Worm (Caenorhabditis elegans) whole organism, young adult: ENCODE results near the gene F54D1.6.

ENCODE experiments used
- B0336.3 ChIP-seq: fragments of 200-800 bp; sonication (Bioruptor generic); IDR thresholded peaks from 2 replicates; pipeline ENCODE4 v1.3.6; 2022; ENCODE audit warnings: missing genetic modification characterization, missing compliant biosample characterization
- C06A6.2 ChIP-seq: fragments of 200-800 bp; sonication (Bioruptor generic); conservative IDR thresholded peaks from 2 replicates; pipeline ENCODE4 v1.3.6; 2022; ENCODE audit warnings: missing genetic modification characterization, missing compliant biosample characterization
- D2030.7 ChIP-seq: fragments of 200-800 bp; sonication (Bioruptor generic); IDR thresholded peaks from 2 replicates; pipeline ENCODE4 v1.3.6; 2022; ENCODE audit warnings: missing genetic modification reagents, missing genetic modification characterization, missing compliant biosample characterization
- F10E7.11 ChIP-seq: sonication (generic microtip); optimal IDR thresholded peaks from 2 replicates; lab custom pipeline; 2017; ENCODE audit warnings: mild to moderate bottlenecking, missing genetic modification characterization, moderate library complexity, missing compliant biosample characterization
- F33H1.4 ChIP-seq: fragments of 200-800 bp; sonication (Bioruptor generic); IDR thresholded peaks from 2 replicates; pipeline ENCODE4 v1.3.6; 2022; ENCODE audit warnings: missing genetic modification reagents, missing genetic modification characterization, missing compliant biosample characterization
- F49E8.2 ChIP-seq: sonication (generic microtip); optimal IDR thresholded peaks from 3 replicates; lab custom pipeline; 2017; ENCODE audit warnings: missing genetic modification characterization, mild to moderate bottlenecking, missing compliant biosample characterization, antibody characterized with exemption, moderate library complexity; ENCODE audit not compliant: insufficient read depth
- F57C9.4 ChIP-seq: sonication (generic microtip); optimal IDR thresholded peaks from 2 replicates; lab custom pipeline; 2017; ENCODE audit warnings: mild to moderate bottlenecking, missing genetic modification characterization, missing compliant biosample characterization
- Y67H2A.10 ChIP-seq: fragments of 200-800 bp; sonication (Bioruptor generic); conservative IDR thresholded peaks from 2 replicates; pipeline ENCODE4 v1.3.6; 2022; ENCODE audit warnings: missing genetic modification reagents, missing genetic modification characterization, missing compliant biosample characterization
- atf-7 ChIP-seq: sonication (generic microtip); optimal IDR thresholded peaks from 2 replicates; lab custom pipeline; 2017; ENCODE audit warnings: mild to moderate bottlenecking, missing genetic modification characterization, missing compliant biosample characterization
- attf-5 ChIP-seq: fragments of 200-800 bp; sonication (Bioruptor generic); optimal IDR thresholded peaks from 2 replicates; lab custom pipeline; 2018; ENCODE audit warnings: mild to moderate bottlenecking, missing genetic modification characterization, missing compliant biosample characterization
- cebp-1 ChIP-seq, 2 experiments: fragments of 200-800 bp in 1 of 2; sonication (Bioruptor generic) in 1 of 2; sonication (generic microtip) in 1 of 2; IDR thresholded peaks in 1 of 2; optimal IDR thresholded peaks in 1 of 2; 2 replicates each; pipeline versions ENCODE4 v1.3.6 to Lab custom; 2017 to 2022; ENCODE audit warnings: missing compliant biosample characterization in 2 of 2, missing genetic modification characterization in 2 of 2, mild to moderate bottlenecking in 1 of 2, missing genetic modification reagents in 1 of 2, moderate library complexity in 1 of 2
- dox-1 ChIP-seq: fragments of 200-800 bp; sonication (Bioruptor generic); IDR thresholded peaks from 2 replicates; pipeline ENCODE4 v1.3.6; 2022; ENCODE audit warnings: missing genetic modification reagents, missing genetic modification characterization, missing compliant biosample characterization
- egl-18 ChIP-seq: fragments of 200-800 bp; sonication (Bioruptor generic); IDR thresholded peaks from 2 replicates; pipeline ENCODE4 v1.3.6; 2022; ENCODE audit warnings: missing genetic modification reagents, missing genetic modification characterization, missing compliant biosample characterization
- egrh-3 ChIP-seq: fragments of 200-800 bp; sonication (Bioruptor generic); IDR thresholded peaks from 2 replicates; pipeline ENCODE4 v1.3.6; 2022; ENCODE audit warnings: missing genetic modification reagents, missing genetic modification characterization, missing compliant biosample characterization
- ets-4 ChIP-seq: fragments of 200-800 bp; sonication (Bioruptor generic); optimal IDR thresholded peaks from 2 replicates; lab custom pipeline; 2018; ENCODE audit warnings: mild to moderate bottlenecking, missing genetic modification characterization, missing compliant biosample characterization
- hmg-1.2 ChIP-seq: fragments of 200-800 bp; sonication (Bioruptor generic); IDR thresholded peaks from 2 replicates; pipeline ENCODE4 v1.3.6; 2022; ENCODE audit warnings: missing genetic modification reagents, missing genetic modification characterization, missing compliant biosample characterization
- let-607 ChIP-seq, 2 experiments: fragments of 200-800 bp in 1 of 2; sonication (Bioruptor generic) in 1 of 2; sonication (generic microtip) in 1 of 2; optimal IDR thresholded peaks; 2 replicates each; lab custom pipeline; 2016 to 2018; ENCODE audit warnings: mild to moderate bottlenecking in 2 of 2, missing compliant biosample characterization in 2 of 2, missing genetic modification characterization in 2 of 2, moderate library complexity in 2 of 2, missing genotype in 1 of 2
- lin-40 ChIP-seq: sonication (generic microtip); optimal IDR thresholded peaks from 2 replicates; lab custom pipeline; 2016; ENCODE audit warnings: missing genetic modification characterization, mild to moderate bottlenecking, missing compliant biosample characterization, missing genotype, missing genetic modification reagents
- lin-54 ChIP-seq: fragments of 200-800 bp; sonication (Bioruptor generic); optimal IDR thresholded peaks from 2 replicates; lab custom pipeline; 2018; ENCODE audit warnings: mild to moderate bottlenecking, missing genetic modification characterization, missing compliant biosample characterization
- lsl-1 ChIP-seq: fragments of 200-800 bp; sonication (Bioruptor generic); optimal IDR thresholded peaks from 2 replicates; lab custom pipeline; 2018; ENCODE audit warnings: mild to moderate bottlenecking, missing genetic modification characterization, moderate library complexity, missing compliant biosample characterization
- madf-3 ChIP-seq: fragments of 200-800 bp; sonication (Bioruptor generic); IDR thresholded peaks from 2 replicates; pipeline ENCODE4 v1.3.6; 2022; ENCODE audit warnings: missing genetic modification reagents, missing genetic modification characterization, missing compliant biosample characterization
- madf-6 ChIP-seq: fragments of 200-800 bp; sonication (Bioruptor generic); IDR thresholded peaks from 2 replicates; pipeline ENCODE4 v1.3.6; 2022; ENCODE audit warnings: missing genetic modification reagents, missing genetic modification characterization, missing compliant biosample characterization
- madf-8 ChIP-seq: fragments of 200-800 bp; sonication (Bioruptor generic); conservative IDR thresholded peaks from 2 replicates; pipeline ENCODE4 v1.3.6; 2022; ENCODE audit warnings: missing genetic modification reagents, missing genetic modification characterization, missing compliant biosample characterization
- mcd-1 ChIP-seq: fragments of 200-800 bp; sonication (Bioruptor generic); IDR thresholded peaks from 2 replicates; pipeline ENCODE4 v1.3.6; 2022; ENCODE audit warnings: missing genetic modification reagents, missing genetic modification characterization, missing compliant biosample characterization
- nfya-2 ChIP-seq: fragments of 200-800 bp; sonication (Bioruptor generic); IDR thresholded peaks from 2 replicates; pipeline ENCODE4 v1.3.6; 2022; ENCODE audit warnings: missing genetic modification reagents, missing genetic modification characterization, missing compliant biosample characterization
- nhr-80 ChIP-seq: sonication (generic microtip); optimal IDR thresholded peaks from 2 replicates; lab custom pipeline; 2016; ENCODE audit warnings: missing genetic modification characterization, missing compliant biosample characterization
- rpc-1 ChIP-seq, 2 experiments: fragments of 150-350 bp in 1 of 2; sonication (generic microtip) in 1 of 2; optimal IDR thresholded peaks; 2 replicates each; lab custom pipeline; 2014 to 2018; ENCODE audit warnings: missing biosample characterization in 1 of 2, missing genetic modification characterization in 1 of 2, missing genetic modification reagents in 1 of 2, missing genotype in 1 of 2
- snpc-1.1 ChIP-seq: sonication (generic microtip); optimal IDR thresholded peaks from 2 replicates; lab custom pipeline; 2017; ENCODE audit warnings: missing genetic modification characterization, mild to moderate bottlenecking, missing compliant biosample characterization, antibody characterized with exemption, moderate library complexity, missing genotype, missing genetic modification reagents; ENCODE audit not compliant: insufficient read depth
- tbp1 ChIP-seq: fragments of 200-800 bp; sonication (Bioruptor generic); optimal IDR thresholded peaks from 2 replicates; lab custom pipeline; 2018; ENCODE audit warnings: mild to moderate bottlenecking, missing genetic modification characterization, missing compliant biosample characterization
- unc-130 ChIP-seq: sonication (generic microtip); optimal IDR thresholded peaks from 2 replicates; lab custom pipeline; 2016; ENCODE audit warnings: missing genetic modification reagents, missing genetic modification characterization, missing compliant biosample characterization
- xnd-1 ChIP-seq: sonication (generic microtip); optimal IDR thresholded peaks from 2 replicates; lab custom pipeline; 2016; ENCODE audit warnings: missing genotype, missing genetic modification reagents, missing genetic modification characterization, missing compliant biosample characterization
- ztf-22 ChIP-seq: fragments of 200-800 bp; sonication (Bioruptor generic); optimal IDR thresholded peaks from 2 replicates; lab custom pipeline; 2018; ENCODE audit warnings: mild to moderate bottlenecking, missing genetic modification characterization, moderate library complexity, missing compliant biosample characterization
- ztf-25 ChIP-seq: fragments of 200-800 bp; sonication (Bioruptor generic); IDR thresholded peaks from 2 replicates; pipeline ENCODE4 v1.3.6; 2022; ENCODE audit warnings: missing genetic modification reagents, missing genetic modification characterization, missing compliant biosample characterization

F54D1.6 gene

DNA sequence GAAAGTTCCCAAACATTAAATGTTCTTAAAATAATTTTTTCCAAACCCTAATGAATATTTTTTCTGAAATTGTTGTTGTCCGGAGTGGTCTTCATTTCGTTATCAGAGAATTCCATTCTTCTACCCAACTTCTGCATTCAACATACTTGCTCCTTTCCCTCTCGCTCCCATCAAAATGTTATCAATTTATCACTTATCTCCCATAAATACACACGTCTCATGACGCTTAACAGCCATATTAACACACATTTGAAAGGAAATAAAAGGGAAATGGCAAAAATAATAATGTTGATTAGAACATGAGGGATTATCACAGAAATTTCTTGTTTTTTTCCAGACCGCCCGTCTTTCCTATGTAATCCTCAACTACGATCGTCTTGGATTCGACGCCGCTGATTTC, 1.4 kb downstream of the F54D1.6 start:
- peak; percentile 46 for TF ChIP-seq ets-4 (GFP tag; lab: Kevin White, UChicago)
- peak; percentile 21 for TF ChIP-seq tbp1 (GFP tag; lab: Kevin White, UChicago)
- peak; percentile 91 for TF ChIP-seq nhr-80
- TF ChIP-seq dox-1, result peak; percentile 62
- no peak for TF ChIP-seq cebp-1 (GFP tag; IDR thresholded peaks at IDR 0.05; lab: Robert Waterston, UW)
- TF ChIP-seq cebp-1 (tag; optimal IDR thresholded peaks at IDR 0.05; lab: Kevin White, UChicago), result peak; percentile 32
- no peak for TF ChIP-seq B0336.3 (GFP tag; lab: Robert Waterston, UW)
- no peak for TF ChIP-seq egl-18

- TF ChIP-seq F57C9.4 (tag; lab: Kevin White, UChicago), result no peak
Observed at ce11 chrIV:11296787-11297186, 9.2 kb downstream of the F54D1.6 start, which contains the start of gene mttu-1. TSS of gene mttu-1 (minus strand) at chrIV:11296887.

DNA sequence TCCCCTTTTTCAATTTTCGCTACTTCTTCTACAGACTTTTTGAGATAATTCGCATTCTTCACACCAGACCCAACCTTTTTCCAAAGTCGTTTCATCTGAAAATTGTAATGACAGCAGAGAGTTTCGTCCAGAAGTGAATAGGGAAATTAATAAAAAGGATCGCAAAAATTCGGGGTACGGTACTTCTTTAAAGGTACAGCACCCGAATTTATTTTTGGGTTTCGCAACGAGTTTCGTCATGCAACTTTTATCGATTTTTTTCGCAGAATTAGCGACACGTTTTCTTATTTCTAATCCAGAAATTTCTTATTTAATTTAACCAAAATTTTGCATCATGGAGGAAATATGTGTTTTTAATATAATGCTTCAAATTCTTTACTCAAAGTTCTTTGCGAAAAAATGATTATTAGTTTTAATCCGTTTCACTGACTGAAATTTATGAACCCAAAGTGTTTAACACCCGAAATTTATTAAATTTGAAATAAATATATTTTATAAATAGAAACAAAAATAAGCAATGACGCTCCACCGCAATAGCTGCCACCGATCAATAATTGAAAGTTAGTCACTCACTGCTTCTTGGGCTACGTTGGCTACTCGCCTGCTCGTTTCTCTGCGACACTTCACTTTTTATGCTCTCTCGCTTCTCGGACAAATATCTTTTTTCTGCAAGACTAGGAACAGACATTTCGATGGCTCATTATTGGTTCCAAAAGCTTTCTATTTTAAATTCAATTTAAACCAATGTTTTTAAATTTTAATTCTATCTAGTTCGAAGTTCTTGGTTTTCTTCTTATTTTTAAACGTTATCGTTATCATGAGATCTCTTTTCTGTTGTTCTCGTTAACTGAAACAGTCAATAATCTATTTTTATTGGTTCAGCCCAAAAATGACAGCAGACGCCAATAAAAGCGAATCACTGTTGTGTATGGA, 10.8 kb downstream of the F54D1.6 start, which contains the start of the genes B0035.15 and dnj-1:
Gene B0035.15 (minus strand): TSS at position 99 of the 933 bp plus-strand sequence.
Gene dnj-1 (plus strand): TSS at position 883 of the 933 bp plus-strand sequence.
- no peak for TF ChIP-seq unc-130 (GFP tag; lab: Kevin White, UChicago)
- peak; percentile 69 for TF ChIP-seq xnd-1 (tag; lab: Kevin White, UChicago)
- TF ChIP-seq rpc-1 (optimal IDR thresholded peaks at IDR 0.05; lab: Kevin White, UChicago), result no peak
- no peak for TF ChIP-seq rpc-1 (tag; optimal IDR thresholded peaks at IDR 0.05; lab: Kevin White, UChicago)
- peak; percentile 56 for TF ChIP-seq attf-5 (GFP tag; lab: Kevin White, UChicago)
- no peak for TF ChIP-seq ztf-22 (GFP tag; lab: Kevin White, UChicago)
- TF ChIP-seq hmg-1.2 (GFP tag; lab: Robert Waterston, UW), result peak; percentile 30; the same call in 1 of the 2 replicates
- no peak for TF ChIP-seq nfya-2 (GFP tag; lab: Robert Waterston, UW)
- TF ChIP-seq lin-40 (tag; lab: Kevin White, UChicago), result peak; percentile 19
- no peak for TF ChIP-seq snpc-1.1 (tag; lab: Kevin White, UChicago)
- peak; percentile 81 for TF ChIP-seq F33H1.4
- TF ChIP-seq madf-3 (GFP tag; lab: Robert Waterston, UW), result 0 out of 2 replicates have a peak, but pooled peaks have one; percentile 19
- TF ChIP-seq madf-6, result peak; percentile 78
- peak; percentile 34; the same call in 1 of the 2 replicates for TF ChIP-seq madf-8 (GFP tag; lab: Robert Waterston, UW)
- peak; percentile 82 for TF ChIP-seq lsl-1
- TF ChIP-seq ztf-25, result no peak
- no peak for TF ChIP-seq egl-18
- TF ChIP-seq cebp-1 (GFP tag; IDR thresholded peaks at IDR 0.05; lab: Robert Waterston, UW), result no peak
- peak; percentile 42 for TF ChIP-seq cebp-1 (tag; optimal IDR thresholded peaks at IDR 0.05; lab: Kevin White, UChicago)
- TF ChIP-seq F49E8.2 (tag; lab: Kevin White, UChicago), result no peak
- no peak for TF ChIP-seq atf-7 (tag; lab: Kevin White, UChicago)
- peak; percentile 68 for TF ChIP-seq mcd-1 (GFP tag; lab: Robert Waterston, UW)
- TF ChIP-seq D2030.7 (GFP tag; lab: Robert Waterston, UW), result 0 out of 2 replicates have a peak, but pooled peaks have one; percentile 19

DNA sequence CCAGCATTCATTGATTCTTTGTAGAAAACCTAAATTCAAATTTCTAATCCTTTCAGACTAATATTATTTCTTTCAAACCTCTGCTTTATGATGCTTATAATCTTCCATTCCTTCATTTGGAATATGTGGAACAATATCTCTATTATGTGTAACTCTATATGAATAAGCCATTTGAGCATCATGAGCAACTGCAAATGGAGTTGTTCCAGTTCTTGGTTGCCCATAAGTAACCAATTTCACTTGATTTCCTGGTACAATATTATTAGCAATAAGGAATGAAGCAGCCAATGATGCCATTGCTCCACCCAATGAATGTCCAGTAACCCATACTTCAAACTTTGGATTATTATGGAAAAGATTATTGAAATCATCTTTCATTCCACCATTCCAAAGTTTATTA, 17.4 kb downstream of the F54D1.6 start:
- TF ChIP-seq Y67H2A.10 (GFP tag; lab: Robert Waterston, UW) (no peak), C06A6.2 (GFP tag; lab: Robert Waterston, UW) (no peak), dox-1 (no peak), lin-54 (no peak), cebp-1 (GFP tag; IDR thresholded peaks at IDR 0.05; lab: Robert Waterston, UW) (no peak), cebp-1 (tag; optimal IDR thresholded peaks at IDR 0.05; lab: Kevin White, UChicago) (no peak), let-607 (tag; optimal IDR thresholded peaks at IDR 0.05; lab: Kevin White, UChicago) (no peak), F49E8.2 (tag; lab: Kevin White, UChicago) (no peak), F10E7.11 (tag; lab: Kevin White, UChicago) (no peak), egrh-3 (GFP tag; lab: Robert Waterston, UW) (no peak), mcd-1 (GFP tag; lab: Robert Waterston, UW) (no peak)
- TF ChIP-seq, all 124 proteins: peak for 0
